Fruit fly (Drosophila melanogaster): ENCODE results near the gene CG4586.
A peak's percentile ranks its signal among the peaks of the same experiment; 100 is the strongest.

The CG4586 gene

dm6 chrX:6994473-6995179, 24.9 kb downstream of the CG4586 start:
- TF ChIP-seq psq (optimal IDR thresholded peaks at IDR 0.05) = no peak
- TF ChIP-seq Dll (optimal IDR thresholded peaks at IDR 0.05) = no peak
- TF ChIP-seq EcR (GFP tag; optimal IDR thresholded peaks at IDR 0.05) = no peak
- TF ChIP-seq pan (optimal IDR thresholded peaks at IDR 0.05) = no peak
- TF ChIP-seq usp (GFP tag; optimal IDR thresholded peaks at IDR 0.05) = no peak
- no peak for TF ChIP-seq CG8478 (optimal IDR thresholded peaks at IDR 0.05)

- TF ChIP-seq pan (optimal IDR thresholded peaks at IDR 0.05) (no peak), CG8478 (optimal IDR thresholded peaks at IDR 0.05) (no peak), Dll (optimal IDR thresholded peaks at IDR 0.05) (no peak), usp (GFP tag; optimal IDR thresholded peaks at IDR 0.05) (no peak), psq (optimal IDR thresholded peaks at IDR 0.05) (no peak), EcR (GFP tag; optimal IDR thresholded peaks at IDR 0.05) (no peak)
These were observed 25.5 kb downstream of the CG4586 start for dm6 chrX:6995258-6995657.

DNA sequence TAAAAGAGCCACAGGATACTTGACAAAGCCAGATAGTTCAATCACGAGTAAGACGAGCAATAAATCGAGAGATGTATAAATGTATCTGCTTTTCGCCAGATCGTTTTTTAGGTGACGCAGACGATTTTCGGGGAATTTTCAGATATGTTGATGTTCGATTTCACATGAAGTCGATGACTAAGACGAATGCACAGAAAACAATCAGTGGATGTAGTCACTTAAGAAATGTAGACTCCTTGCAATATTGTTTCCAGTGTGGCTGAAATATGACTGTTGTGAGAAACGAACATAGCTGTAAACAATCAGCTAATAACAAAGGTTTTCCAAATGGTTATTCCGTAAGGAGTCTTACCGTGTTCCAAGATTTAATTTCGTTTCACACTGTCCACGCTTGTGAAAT, 26.4 kb downstream of the CG4586 start:
- no peak for TF ChIP-seq usp (GFP tag; optimal IDR thresholded peaks at IDR 0.05)
- TF ChIP-seq pan (optimal IDR thresholded peaks at IDR 0.05) = no peak
- TF ChIP-seq Dll (optimal IDR thresholded peaks at IDR 0.05) = no peak
- no peak for TF ChIP-seq EcR (GFP tag; optimal IDR thresholded peaks at IDR 0.05)
- TF ChIP-seq psq (optimal IDR thresholded peaks at IDR 0.05) = no peak
- no peak for TF ChIP-seq CG8478 (optimal IDR thresholded peaks at IDR 0.05)

- TF ChIP-seq EcR (GFP tag; optimal IDR thresholded peaks at IDR 0.05) (no peak), pan (optimal IDR thresholded peaks at IDR 0.05) (no peak), CG8478 (optimal IDR thresholded peaks at IDR 0.05) (no peak), Dll (optimal IDR thresholded peaks at IDR 0.05) (no peak), psq (optimal IDR thresholded peaks at IDR 0.05) (no peak), usp (GFP tag; optimal IDR thresholded peaks at IDR 0.05) (no peak)
These were observed 27.4 kb downstream of the CG4586 start for dm6 chrX:6996965-6997652.

- no peak for TF ChIP-seq EcR (GFP tag; optimal IDR thresholded peaks at IDR 0.05)
- TF ChIP-seq CG8478 (optimal IDR thresholded peaks at IDR 0.05) = no peak
- TF ChIP-seq usp (GFP tag; optimal IDR thresholded peaks at IDR 0.05) = no peak
- TF ChIP-seq psq (optimal IDR thresholded peaks at IDR 0.05) = no peak
These were observed 28.2 kb downstream of the CG4586 start for dm6 chrX:6997653-6998491.

dm6 chrX:6998492-6998852, 28.8 kb downstream of the CG4586 start, which contains the start of gene Inx2:
Gene Inx2 (plus strand): TSS chrX:6998672.
- TF ChIP-seq usp (GFP tag; optimal IDR thresholded peaks at IDR 0.05) (no peak), CG8478 (optimal IDR thresholded peaks at IDR 0.05) (no peak), Dll (optimal IDR thresholded peaks at IDR 0.05) (peak; percentile 78), EcR (GFP tag; optimal IDR thresholded peaks at IDR 0.05) (peak in 1 of 2 experiments; percentile 1), pan (optimal IDR thresholded peaks at IDR 0.05) (no peak), psq (optimal IDR thresholded peaks at IDR 0.05) (no peak)

dm6 chrX:7000444-7001134, 30.9 kb downstream of the CG4586 start:
- no peak for TF ChIP-seq usp (GFP tag; optimal IDR thresholded peaks at IDR 0.05)
- TF ChIP-seq Dll (optimal IDR thresholded peaks at IDR 0.05) = no peak
- TF ChIP-seq pan (optimal IDR thresholded peaks at IDR 0.05) = peak; percentile 45
- no peak for TF ChIP-seq EcR (GFP tag; optimal IDR thresholded peaks at IDR 0.05)
- TF ChIP-seq CG8478 (optimal IDR thresholded peaks at IDR 0.05) = no peak
- TF ChIP-seq psq (optimal IDR thresholded peaks at IDR 0.05) = no peak

DNA sequence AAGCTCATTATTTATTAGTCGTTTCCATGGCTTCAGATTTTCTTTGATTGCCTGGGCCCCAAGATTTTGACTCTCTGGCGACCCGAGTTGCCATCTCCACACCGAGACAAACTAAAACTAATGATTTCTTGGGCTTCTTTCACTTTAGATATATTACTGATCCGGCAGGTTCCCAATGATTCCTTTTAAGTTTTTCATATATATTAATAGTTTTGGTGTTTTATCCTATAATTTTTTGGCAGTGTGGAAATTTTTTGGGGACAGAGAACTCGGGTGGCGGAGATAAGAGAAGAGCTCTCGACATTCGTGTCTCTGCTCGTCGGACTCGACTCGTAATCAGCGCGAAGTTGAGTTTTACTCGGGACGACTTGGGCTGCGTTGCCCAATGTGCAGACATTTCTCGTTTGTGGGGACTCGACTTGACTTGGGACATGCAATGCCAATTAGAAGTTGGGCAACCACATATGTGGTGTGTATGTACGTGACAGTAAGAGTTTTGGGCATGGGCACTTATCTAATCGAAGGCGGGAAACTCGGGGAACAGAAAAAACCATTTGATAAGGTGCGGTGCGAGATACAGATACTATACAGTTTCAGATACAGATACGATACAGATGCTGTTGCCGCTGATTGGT, 31.5 kb downstream of the CG4586 start:
- TF ChIP-seq EcR (GFP tag; optimal IDR thresholded peaks at IDR 0.05) (no peak), psq (optimal IDR thresholded peaks at IDR 0.05) (no peak), pan (optimal IDR thresholded peaks at IDR 0.05) (no peak), Dll (optimal IDR thresholded peaks at IDR 0.05) (no peak), usp (GFP tag; optimal IDR thresholded peaks at IDR 0.05) (no peak), CG8478 (optimal IDR thresholded peaks at IDR 0.05) (no peak)

DNA sequence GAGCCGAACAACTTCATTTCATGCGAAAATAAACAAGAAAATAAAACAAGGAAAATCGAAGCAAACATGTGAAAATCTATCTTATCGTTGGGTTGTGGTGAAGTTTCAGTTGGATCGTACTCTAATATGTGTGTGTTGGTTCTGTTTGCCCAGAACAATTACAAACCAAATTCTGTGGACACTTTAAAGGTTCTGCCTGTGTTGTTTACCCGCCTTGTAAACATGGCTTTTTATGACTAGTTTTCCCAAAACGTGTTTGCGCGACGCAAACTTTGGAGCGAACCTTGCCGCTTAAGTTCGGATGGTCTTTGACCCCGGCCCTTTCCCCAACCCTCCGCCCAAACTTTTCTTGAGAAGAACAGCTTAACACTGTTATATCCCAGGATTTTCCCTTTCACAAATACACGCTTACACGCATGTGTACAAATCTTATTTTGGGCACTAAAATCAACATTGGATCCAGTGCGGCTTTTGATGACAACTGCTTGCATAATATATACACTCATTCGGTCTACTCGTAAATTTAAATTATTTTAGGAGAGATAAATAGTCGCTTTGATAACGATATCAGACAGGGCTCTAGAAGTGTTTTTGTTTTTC, 34.5 kb downstream of the CG4586 start:
- TF ChIP-seq EcR (GFP tag; optimal IDR thresholded peaks at IDR 0.05) = no peak
- no peak for TF ChIP-seq psq (optimal IDR thresholded peaks at IDR 0.05)
- TF ChIP-seq Dll (optimal IDR thresholded peaks at IDR 0.05) = no peak
- no peak for TF ChIP-seq pan (optimal IDR thresholded peaks at IDR 0.05)

DNA sequence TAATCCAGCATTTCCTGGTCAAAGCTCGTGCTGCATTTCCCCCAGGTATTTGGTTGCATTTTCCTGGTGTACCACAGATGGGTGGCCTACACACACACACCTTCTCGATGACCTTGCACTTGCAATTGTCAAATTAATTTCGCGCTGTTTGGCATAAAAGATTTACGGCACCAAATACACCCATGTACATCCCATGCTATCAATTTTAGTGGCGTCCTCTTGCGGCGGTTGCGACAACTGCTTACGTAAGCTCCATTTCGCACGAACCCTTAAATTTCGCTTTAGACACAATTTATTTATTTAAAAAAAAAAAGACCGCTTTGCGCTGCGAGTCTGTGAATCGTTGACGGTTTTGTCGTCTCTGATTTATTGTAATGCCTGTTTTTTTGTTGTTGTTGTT, 35.7 kb downstream of the CG4586 start:
- TF ChIP-seq EcR (GFP tag; optimal IDR thresholded peaks at IDR 0.05) = no peak
- no peak for TF ChIP-seq CG8478 (optimal IDR thresholded peaks at IDR 0.05)
- no peak for TF ChIP-seq pan (optimal IDR thresholded peaks at IDR 0.05)
- no peak for TF ChIP-seq Dll (optimal IDR thresholded peaks at IDR 0.05)
- no peak for TF ChIP-seq psq (optimal IDR thresholded peaks at IDR 0.05)
- no peak for TF ChIP-seq usp (GFP tag; optimal IDR thresholded peaks at IDR 0.05)

- TF ChIP-seq psq (optimal IDR thresholded peaks at IDR 0.05) (no peak), CG8478 (optimal IDR thresholded peaks at IDR 0.05) (no peak), Dll (optimal IDR thresholded peaks at IDR 0.05) (no peak), usp (GFP tag; optimal IDR thresholded peaks at IDR 0.05) (no peak), pan (optimal IDR thresholded peaks at IDR 0.05) (no peak), EcR (GFP tag; optimal IDR thresholded peaks at IDR 0.05) (no peak)
These were observed 38.0 kb downstream of the CG4586 start for dm6 chrX:7007693-7008092.
